Fruit fly (Drosophila melanogaster) whole organism, embryonic: ENCODE measurements around the gene CG33299.
A peak's percentile ranks its signal among the peaks of the same experiment; 100 is the strongest.

Experiments
- Aef1 ChIP-seq: fragments of 200-800 bp; sonication (Bioruptor generic); IDR thresholded peaks from 3 replicates; pipeline ENCODE4 v1.3.6; 2022; ENCODE audit warnings: missing biosample characterization, missing genetic modification characterization
- CG10431 ChIP-seq: fragments of 200-800 bp; sonication (Bioruptor generic); optimal IDR thresholded peaks from 3 replicates; lab custom pipeline; 2018; ENCODE audit warnings: missing biosample characterization, mild to moderate bottlenecking, missing genetic modification characterization
- CG10979 ChIP-seq: fragments of 200-800 bp; sonication (Bioruptor generic); optimal IDR thresholded peaks from 2 replicates; lab custom pipeline; 2018; ENCODE audit warnings: missing biosample characterization, mild to moderate bottlenecking, missing genetic modification characterization, moderate library complexity
- CG11398 ChIP-seq: fragments of 200-800 bp; sonication (Bioruptor generic); optimal IDR thresholded peaks from 2 replicates; lab custom pipeline; 2016; ENCODE audit warnings: missing biosample characterization, missing genetic modification characterization
- CG11560 ChIP-seq: fragments of 200-800 bp; sonication (Bioruptor generic); IDR thresholded peaks from 3 replicates; pipeline ENCODE4 v1.3.6; 2022; ENCODE audit warnings: missing biosample characterization, missing genetic modification characterization
- CG14050 ChIP-seq: fragments of 200-800 bp; sonication (Bioruptor generic); IDR thresholded peaks from 3 replicates; pipeline ENCODE4 v1.3.6; 2022; ENCODE audit warnings: missing biosample characterization, missing genetic modification characterization
- CG16815 ChIP-seq: fragments of 200-800 bp; sonication (Bioruptor generic); optimal IDR thresholded peaks from 3 replicates; lab custom pipeline; 2017; ENCODE audit warnings: missing biosample characterization, mild to moderate bottlenecking, missing genetic modification characterization
- CG2116 ChIP-seq: fragments of 200-800 bp; sonication (Bioruptor generic); optimal IDR thresholded peaks from 3 replicates; lab custom pipeline; 2018; ENCODE audit warnings: missing biosample characterization, mild to moderate bottlenecking, missing genetic modification characterization
- CG30403 ChIP-seq: fragments of 200-800 bp; sonication (Bioruptor generic); optimal IDR thresholded peaks from 3 replicates; lab custom pipeline; 2016; ENCODE audit warnings: missing biosample characterization, missing genetic modification characterization
- CG30431 ChIP-seq: fragments of 200-800 bp; sonication (Bioruptor generic); optimal IDR thresholded peaks from 2 replicates; lab custom pipeline; 2017; ENCODE audit warnings: missing biosample characterization, missing genetic modification characterization
- CG31388 ChIP-seq: fragments of 200-800 bp; sonication (Bioruptor generic); optimal IDR thresholded peaks from 2 replicates; lab custom pipeline; 2016; ENCODE audit warnings: missing biosample characterization, missing genetic modification characterization
- CG32532 ChIP-seq: fragments of 200-800 bp; sonication (Bioruptor generic); IDR thresholded peaks from 2 replicates; pipeline ENCODE4 v1.3.6; 2022; ENCODE audit warnings: missing biosample characterization, missing genetic modification characterization
- CG5953 ChIP-seq: fragments of 200-800 bp; sonication (Bioruptor generic); IDR thresholded peaks from 2 replicates; pipeline ENCODE4 v1.3.6; 2022; ENCODE audit warnings: missing biosample characterization, missing genetic modification characterization
- CG6175 ChIP-seq: fragments of 200-800 bp; sonication (Bioruptor generic); IDR thresholded peaks from 3 replicates; pipeline ENCODE4 v1.3.6; 2022; ENCODE audit warnings: missing biosample characterization, missing genetic modification characterization
- CG6813 ChIP-seq: fragments of 200-800 bp; sonication (Bioruptor generic); optimal IDR thresholded peaks from 2 replicates; lab custom pipeline; 2017; ENCODE audit warnings: missing biosample characterization, missing genetic modification characterization, mild to moderate bottlenecking, moderate library complexity, missing genetic modification reagents
- CG7987 ChIP-seq: fragments of 200-800 bp; sonication (Bioruptor generic); optimal IDR thresholded peaks from 2 replicates; lab custom pipeline; 2018; ENCODE audit warnings: missing biosample characterization, mild to moderate bottlenecking, missing genetic modification characterization, moderate library complexity
- CG8290 ChIP-seq, 3 experiments: fragments of 200-800 bp; sonication (Bioruptor generic); optimal IDR thresholded peaks; 2 replicates each; lab custom pipeline; 2016 to 2019; ENCODE audit warnings: missing biosample characterization in 3 of 3, missing genetic modification characterization in 3 of 3, mild to moderate bottlenecking in 2 of 3, moderate library complexity in 1 of 3
- CG8478 ChIP-seq: fragments of >200 bp; optimal IDR thresholded peaks from 2 replicates; lab custom pipeline; 2018
- CG8944 ChIP-seq: fragments of 200-800 bp; sonication (Bioruptor generic); optimal IDR thresholded peaks from 3 replicates; lab custom pipeline; 2016; ENCODE audit warnings: missing biosample characterization, missing genetic modification characterization
- CG9932 ChIP-seq: fragments of 200-800 bp; sonication (Bioruptor generic); IDR thresholded peaks from 2 replicates; pipeline ENCODE4 v1.3.6; 2022; ENCODE audit warnings: missing biosample characterization, missing genetic modification characterization
- Dip3 ChIP-seq: fragments of 200-800 bp; sonication (Bioruptor generic); optimal IDR thresholded peaks from 3 replicates; lab custom pipeline; 2016; ENCODE audit warnings: missing biosample characterization, missing genetic modification characterization
- E2f2 ChIP-seq: fragments of 200-800 bp; sonication (Bioruptor generic); IDR thresholded peaks from 2 replicates; pipeline ENCODE4 v1.3.6; 2022; ENCODE audit warnings: missing biosample characterization, missing genetic modification characterization
- Ets97D ChIP-seq: fragments of 200-800 bp; sonication (Bioruptor generic); optimal IDR thresholded peaks from 3 replicates; lab custom pipeline; 2016; ENCODE audit warnings: missing biosample characterization, missing genetic modification characterization
- H15 ChIP-seq: fragments of 200-800 bp; sonication (Bioruptor generic); IDR thresholded peaks from 3 replicates; pipeline ENCODE4 v1.3.6; 2022; ENCODE audit warnings: missing biosample characterization, missing genetic modification characterization
- Hmr ChIP-seq: fragments of 200-800 bp; sonication (Bioruptor generic); optimal IDR thresholded peaks from 3 replicates; lab custom pipeline; 2017; ENCODE audit warnings: mild to moderate bottlenecking, missing biosample characterization, missing genetic modification reagents, missing genetic modification characterization
- Jarid2 ChIP-seq: fragments of 200-800 bp; sonication (Bioruptor generic); optimal IDR thresholded peaks from 3 replicates; lab custom pipeline; 2017; ENCODE audit warnings: mild to moderate bottlenecking, missing biosample characterization, missing genetic modification reagents, missing genetic modification characterization
- Meics ChIP-seq: fragments of 200-800 bp; sonication (Bioruptor generic); optimal IDR thresholded peaks from 2 replicates; lab custom pipeline; 2017; ENCODE audit warnings: missing biosample characterization, mild to moderate bottlenecking, missing genetic modification characterization
- NFAT ChIP-seq: fragments of 200-800 bp; sonication (Bioruptor generic); IDR thresholded peaks from 2 replicates; pipeline ENCODE4 v1.3.6; 2022; ENCODE audit warnings: missing biosample characterization, missing genetic modification characterization
- Nf-YA ChIP-seq: fragments of 200-800 bp; sonication (Bioruptor generic); IDR thresholded peaks from 2 replicates; pipeline ENCODE4 v1.3.6; 2022; ENCODE audit warnings: missing biosample characterization, missing genetic modification characterization
- Nf-YC ChIP-seq: fragments of 200-800 bp; optimal IDR thresholded peaks from 3 replicates; lab custom pipeline; 2019; ENCODE audit warnings: missing biosample characterization, mild to moderate bottlenecking, missing genetic modification characterization, moderate library complexity
- Opbp ChIP-seq: fragments of 200-800 bp; sonication (Bioruptor generic); IDR thresholded peaks from 3 replicates; pipeline ENCODE4 v1.3.6; 2022; ENCODE audit warnings: missing biosample characterization, missing genetic modification characterization; ENCODE audit not compliant: partially characterized antibody
- Sox100B ChIP-seq: fragments of 200-800 bp; sonication (Bioruptor generic); optimal IDR thresholded peaks from 3 replicates; lab custom pipeline; 2018; ENCODE audit warnings: missing biosample characterization, mild to moderate bottlenecking, missing genetic modification characterization
- Spps ChIP-seq: fragments of 200-800 bp; sonication (Bioruptor generic); optimal IDR thresholded peaks from 2 replicates; lab custom pipeline; 2018; ENCODE audit warnings: missing biosample characterization, mild to moderate bottlenecking, missing genetic modification characterization
- ash1 ChIP-seq: fragments of 200-800 bp; sonication (Bioruptor generic); optimal IDR thresholded peaks from 2 replicates; lab custom pipeline; 2018; ENCODE audit warnings: missing biosample characterization, mild to moderate bottlenecking, missing genetic modification characterization
- bigmax ChIP-seq: fragments of 200-800 bp; sonication (Bioruptor generic); optimal IDR thresholded peaks from 2 replicates; lab custom pipeline; 2018; ENCODE audit warnings: missing biosample characterization, mild to moderate bottlenecking, missing genetic modification characterization
- bsh ChIP-seq, 2 experiments: fragments of 200-800 bp; sonication (Bioruptor generic); optimal IDR thresholded peaks; 2 replicates each; lab custom pipeline; 2017 to 2018; ENCODE audit warnings: mild to moderate bottlenecking in 2 of 2, missing biosample characterization in 2 of 2, missing genetic modification characterization in 2 of 2, moderate library complexity in 1 of 2
- chm ChIP-seq: fragments of 200-800 bp; sonication (Bioruptor generic); IDR thresholded peaks from 2 replicates; pipeline ENCODE4 v1.3.6; 2022; ENCODE audit warnings: missing biosample characterization, missing genetic modification characterization
- cwo ChIP-seq: fragments of 200-800 bp; sonication (Bioruptor generic); optimal IDR thresholded peaks from 3 replicates; lab custom pipeline; 2017; ENCODE audit warnings: missing biosample characterization, missing genetic modification characterization, mild to moderate bottlenecking, moderate library complexity, missing genetic modification reagents
- dm ChIP-seq: fragments of 200-800 bp; sonication (Bioruptor generic); optimal IDR thresholded peaks from 3 replicates; lab custom pipeline; 2016; ENCODE audit warnings: missing biosample characterization, missing genetic modification characterization
- eve ChIP-seq, 2 experiments: fragments of >200 bp; optimal IDR thresholded peaks; 2 replicates each; lab custom pipeline; 2017; ENCODE audit warnings: missing biosample characterization in 2 of 2, missing genetic modification characterization in 2 of 2
- jigr1 ChIP-seq: fragments of 200-800 bp; sonication (Bioruptor generic); IDR thresholded peaks from 3 replicates; pipeline ENCODE4 v1.3.6; 2022; ENCODE audit warnings: missing biosample characterization, missing genetic modification characterization
- maf-S ChIP-seq: fragments of 200-800 bp; sonication (Bioruptor generic); optimal IDR thresholded peaks from 2 replicates; lab custom pipeline; 2016; ENCODE audit warnings: missing biosample characterization, missing genetic modification characterization
- mirr ChIP-seq: fragments of 200-800 bp; sonication (Bioruptor generic); optimal IDR thresholded peaks from 3 replicates; lab custom pipeline; 2018; ENCODE audit warnings: missing biosample characterization, mild to moderate bottlenecking, missing genetic modification characterization
- peb ChIP-seq: fragments of 200-800 bp; sonication (Bioruptor generic); IDR thresholded peaks from 2 replicates; pipeline ENCODE4 v1.3.6; 2022; ENCODE audit warnings: missing biosample characterization, missing genetic modification characterization
- pnt ChIP-seq: fragments of 200-800 bp; sonication (Bioruptor generic); optimal IDR thresholded peaks from 3 replicates; lab custom pipeline; 2016; ENCODE audit warnings: missing biosample characterization, missing genetic modification characterization
- pros ChIP-seq: fragments of 200-800 bp; sonication (Bioruptor generic); optimal IDR thresholded peaks from 3 replicates; lab custom pipeline; 2019; ENCODE audit warnings: missing biosample characterization, mild to moderate bottlenecking, missing genetic modification characterization, moderate library complexity
- ro ChIP-seq: fragments of 200-800 bp; sonication (Bioruptor generic); IDR thresholded peaks from 2 replicates; pipeline ENCODE4 v1.3.6; 2022; ENCODE audit warnings: missing biosample characterization, missing genetic modification characterization
- run ChIP-seq: fragments of 200-800 bp; sonication (Bioruptor generic); optimal IDR thresholded peaks from 3 replicates; lab custom pipeline; 2018; ENCODE audit warnings: missing biosample characterization, mild to moderate bottlenecking, missing genetic modification characterization
- sc ChIP-seq, 3 experiments: fragments of >200 bp in 2 of 3; fragments of 200-800 bp in 1 of 3; sonication (Bioruptor generic) in 1 of 3; optimal IDR thresholded peaks; 2 replicates in 2 of 3; 3 replicates in 1 of 3; lab custom pipeline; 2017; ENCODE audit warnings: mild to moderate bottlenecking in 1 of 3, missing biosample characterization in 1 of 3, missing genetic modification characterization in 1 of 3, missing genetic modification reagents in 1 of 3
- ttk ChIP-seq: fragments of 200-800 bp; sonication (Bioruptor generic); IDR thresholded peaks from 2 replicates; pipeline ENCODE4 v2.1.2; 2022; ENCODE audit warnings: missing biosample characterization, missing genetic modification characterization

Gene CG33299

DNA sequence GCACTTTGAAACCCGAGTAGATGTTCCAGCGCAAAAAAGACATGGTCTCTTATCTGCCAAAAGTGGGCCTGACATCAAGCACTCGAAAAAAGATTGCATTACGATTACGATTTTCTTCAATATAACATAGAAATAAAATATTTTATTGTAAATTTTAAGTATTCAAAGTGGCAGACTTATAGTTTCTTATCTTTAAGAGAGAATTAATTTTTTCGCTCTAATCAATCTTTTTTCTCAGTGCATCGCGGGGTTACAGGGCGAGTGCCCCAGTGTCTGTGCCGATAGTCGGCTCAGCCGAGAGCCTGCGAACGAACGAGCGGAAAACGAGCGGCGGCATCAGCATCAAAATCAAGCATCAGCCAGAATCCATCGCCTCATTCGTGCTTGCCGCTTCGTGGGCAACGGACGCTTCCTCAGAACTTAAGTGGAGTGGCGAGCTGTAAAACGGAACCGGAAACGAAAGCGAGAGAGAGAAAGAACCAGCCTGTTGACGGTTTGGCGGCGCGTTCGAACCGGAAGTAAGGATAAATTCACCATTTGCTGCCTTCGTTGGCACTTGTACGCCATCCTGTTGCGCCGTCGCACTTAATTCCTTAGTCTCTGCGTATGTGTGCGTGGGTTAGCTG is 22.5 kb upstream of the CG33299 start, which contains the start of gene Apoltp (continued):
- TF ChIP-seq Sox100B (GFP tag; lab: Kevin White, UChicago) (peak; percentile 52), ro (GFP tag; lab: Robert Waterston, UW) (no peak), Opbp (GFP tag; lab: Robert Waterston, UW) (no peak), sc (optimal IDR thresholded peaks at IDR 0.05; lab: Kevin White, UChicago) (no peak), sc (GFP tag; optimal IDR thresholded peaks at IDR 0.05; lab: Kevin White, UChicago) (no peak), Meics (GFP tag; lab: Kevin White, UChicago) (peak; percentile 83), pnt (GFP tag; lab: Kevin White, UChicago) (no peak), CG10431 (no peak), Jarid2 (GFP tag; lab: Kevin White, UChicago) (peak; percentile 32), CG8290 (GFP tag; optimal IDR thresholded peaks at IDR 0.05; lab: Kevin White, UChicago) (no peak), CG8290 (tag; optimal IDR thresholded peaks at IDR 0.05; lab: Kevin White, UChicago) (no peak), CG8478 (lab: Kevin White, UChicago) (no peak), jigr1 (GFP tag; lab: Robert Waterston, UW) (no peak), CG31388 (GFP tag; lab: Kevin White, UChicago) (peak; percentile 15), H15 (peak; percentile 60; the same call in 2 of the 3 replicates), ttk (GFP tag; lab: Robert Waterston, UW) (peak; percentile 67), Dip3 (GFP tag; lab: Kevin White, UChicago) (no peak), CG6813 (GFP tag; lab: Kevin White, UChicago) (peak; percentile 62), CG14050 (GFP tag; lab: Robert Waterston, UW) (peak; percentile 39; the same call in 2 of the 3 replicates), Ets97D (GFP tag; lab: Kevin White, UChicago) (peak; percentile 84), NFAT (GFP tag; lab: Robert Waterston, UW) (peak; percentile 52), CG8944 (GFP tag; lab: Kevin White, UChicago) (no peak), CG32532 (peak; percentile 81), CG6175 (no peak), Hmr (GFP tag; lab: Kevin White, UChicago) (peak; percentile 86), pros (GFP tag; lab: Kevin White, UChicago) (no peak), peb (GFP tag; lab: Robert Waterston, UW) (no peak), eve (GFP tag; optimal IDR thresholded peaks at IDR 0.05; lab: Kevin White, UChicago) (peak in 1 of 2 experiments; percentile 63), ash1 (GFP tag; lab: Kevin White, UChicago) (no peak), CG11398 (GFP tag; lab: Kevin White, UChicago) (no peak), CG16815 (GFP tag; lab: Kevin White, UChicago) (peak; percentile 23), cwo (GFP tag; lab: Kevin White, UChicago) (peak; percentile 84), bigmax (no peak), Nf-YC (no peak), chm (GFP tag; lab: Robert Waterston, UW) (peak; percentile 31; the same call in 1 of the 2 replicates), run (peak; percentile 39), CG2116 (GFP tag; lab: Kevin White, UChicago) (no peak), CG5953 (GFP tag; lab: Robert Waterston, UW) (peak; percentile 57), CG30431 (GFP tag; lab: Kevin White, UChicago) (no peak), maf-S (GFP tag; lab: Kevin White, UChicago) (no peak), E2f2 (GFP tag; lab: Robert Waterston, UW) (peak; percentile 29; the same call in 1 of the 2 replicates), CG30403 (GFP tag; lab: Kevin White, UChicago) (peak; percentile 55), CG9932 (GFP tag; lab: Robert Waterston, UW) (peak; percentile 63), bsh (GFP tag; optimal IDR thresholded peaks at IDR 0.05; lab: Kevin White, UChicago) (peak in 1 of 2 experiments; percentile 58), Nf-YA (GFP tag; lab: Robert Waterston, UW) (peak; percentile 63), CG7987 (GFP tag; lab: Kevin White, UChicago) (peak; percentile 14), Spps (tag; lab: Kevin White, UChicago) (peak; percentile 41), Aef1 (GFP tag; lab: Robert Waterston, UW) (peak; percentile 61), CG10979 (tag; lab: Kevin White, UChicago) (peak; percentile 67), mirr (GFP tag; lab: Kevin White, UChicago) (peak; percentile 17), dm (GFP tag; lab: Kevin White, UChicago) (no peak), CG11560 (tag; lab: Robert Waterston, UW) (peak; percentile 62; the same call in 2 of the 3 replicates)
